Fruit fly (Drosophila melanogaster) whole organism, embryonic: Measurements from ENCODE around the gene Phs.

Experiments
- Ada2b ChIP-seq: fragments of 200-800 bp; sonication (Bioruptor generic); IDR thresholded peaks from 2 replicates; pipeline ENCODE4 v1.3.6; 2022; ENCODE audit warnings: missing biosample characterization, missing genetic modification characterization
- Atf6 ChIP-seq: fragments of 200-800 bp; sonication (Bioruptor generic); IDR thresholded peaks from 2 replicates; pipeline ENCODE4 v1.3.6; 2022; ENCODE audit warnings: missing biosample characterization, missing genetic modification characterization
- BEAF-32 ChIP-seq: fragments of 200-800 bp; sonication (Bioruptor generic); optimal IDR thresholded peaks from 3 replicates; lab custom pipeline; 2017; ENCODE audit warnings: missing biosample characterization, missing genetic modification characterization, mild to moderate bottlenecking, moderate library complexity, missing genetic modification reagents
- BtbVII ChIP-seq: fragments of 200-800 bp; sonication (Bioruptor generic); optimal IDR thresholded peaks from 3 replicates; lab custom pipeline; 2017; ENCODE audit warnings: missing biosample characterization, mild to moderate bottlenecking, missing genetic modification characterization
- CG10959 ChIP-seq: fragments of 200-800 bp; sonication (Bioruptor generic); IDR thresholded peaks from 2 replicates; pipeline ENCODE4 v1.3.6; 2022; ENCODE audit warnings: missing biosample characterization, missing genetic modification characterization
- CG11504 ChIP-seq: fragments of 200-800 bp; sonication (Bioruptor generic); optimal IDR thresholded peaks from 3 replicates; lab custom pipeline; 2019; ENCODE audit warnings: missing biosample characterization, mild to moderate bottlenecking, missing genetic modification characterization, moderate library complexity
- CG11696 ChIP-seq: fragments of 200-800 bp; sonication (Bioruptor generic); IDR thresholded peaks from 2 replicates; pipeline ENCODE4 v1.3.6; 2022; ENCODE audit warnings: missing biosample characterization, missing genetic modification characterization
- CG14050 ChIP-seq: fragments of 200-800 bp; sonication (Bioruptor generic); IDR thresholded peaks from 3 replicates; pipeline ENCODE4 v1.3.6; 2022; ENCODE audit warnings: missing biosample characterization, missing genetic modification characterization
- CG14860 ChIP-seq: fragments of 200-800 bp; sonication (Bioruptor generic); IDR thresholded peaks from 3 replicates; pipeline ENCODE4 v1.3.6; 2022; ENCODE audit warnings: missing biosample characterization, missing genetic modification characterization; ENCODE audit not compliant: partially characterized antibody
- CG15479 ChIP-seq: fragments of 200-800 bp; sonication (Bioruptor generic); optimal IDR thresholded peaks from 3 replicates; lab custom pipeline; 2019; ENCODE audit warnings: missing biosample characterization, mild to moderate bottlenecking, missing genetic modification characterization, moderate library complexity
- CG15601 ChIP-seq: fragments of 200-800 bp; sonication (Bioruptor generic); optimal IDR thresholded peaks from 3 replicates; lab custom pipeline; 2019; ENCODE audit warnings: missing biosample characterization, mild to moderate bottlenecking, missing genetic modification characterization, moderate library complexity
- CG17385 ChIP-seq: fragments of 200-800 bp; sonication (Bioruptor generic); optimal IDR thresholded peaks from 3 replicates; lab custom pipeline; 2018; ENCODE audit warnings: missing biosample characterization, mild to moderate bottlenecking, missing genetic modification characterization
- CG2678 ChIP-seq: fragments of 200-800 bp; sonication (Bioruptor generic); optimal IDR thresholded peaks from 3 replicates; lab custom pipeline; 2019; ENCODE audit warnings: missing biosample characterization, mild to moderate bottlenecking, missing genetic modification characterization, moderate library complexity
- CG30403 ChIP-seq: fragments of 200-800 bp; sonication (Bioruptor generic); optimal IDR thresholded peaks from 3 replicates; lab custom pipeline; 2016; ENCODE audit warnings: missing biosample characterization, missing genetic modification characterization
- CG31224 ChIP-seq: fragments of 200-800 bp; sonication (Bioruptor generic); IDR thresholded peaks from 2 replicates; pipeline ENCODE4 v1.3.6; 2022; ENCODE audit warnings: missing biosample characterization, missing genetic modification characterization
- CG34422 ChIP-seq: fragments of 200-800 bp; sonication (Bioruptor generic); IDR thresholded peaks from 3 replicates; pipeline ENCODE4 v1.3.6; 2022; ENCODE audit warnings: missing biosample characterization, missing genetic modification characterization
- CG4730 ChIP-seq: fragments of 200-800 bp; sonication (Bioruptor generic); IDR thresholded peaks from 2 replicates; pipeline ENCODE4 v1.3.6; 2022; ENCODE audit warnings: missing biosample characterization, missing genetic modification characterization
- CG5245 ChIP-seq: fragments of 200-800 bp; sonication (Bioruptor generic); optimal IDR thresholded peaks from 3 replicates; lab custom pipeline; 2016; ENCODE audit warnings: missing biosample characterization, missing genetic modification characterization
- CG6791 ChIP-seq: fragments of 200-800 bp; sonication (Bioruptor generic); IDR thresholded peaks from 3 replicates; pipeline ENCODE4 v1.3.6; 2022; ENCODE audit warnings: missing biosample characterization, missing genetic modification characterization; ENCODE audit not compliant: partially characterized antibody
- CG7556 ChIP-seq: fragments of 200-800 bp; sonication (Bioruptor generic); optimal IDR thresholded peaks from 2 replicates; lab custom pipeline; 2017; ENCODE audit warnings: missing biosample characterization, mild to moderate bottlenecking, missing genetic modification characterization
- CG9437 ChIP-seq: fragments of 200-800 bp; sonication (Bioruptor generic); optimal IDR thresholded peaks from 2 replicates; lab custom pipeline; 2018; ENCODE audit warnings: missing biosample characterization, mild to moderate bottlenecking, missing genetic modification characterization
- CoRest ChIP-seq: fragments of 200-800 bp; sonication (Bioruptor generic); optimal IDR thresholded peaks from 3 replicates; lab custom pipeline; 2018; ENCODE audit warnings: missing biosample characterization, mild to moderate bottlenecking, missing genetic modification characterization, moderate library complexity
- Ets65A ChIP-seq: fragments of 200-800 bp; sonication (Bioruptor generic); peaks from one replicate; lab custom pipeline; 2016; ENCODE audit warnings: missing biosample characterization, missing genetic modification characterization
- Jarid2 ChIP-seq: fragments of 200-800 bp; sonication (Bioruptor generic); optimal IDR thresholded peaks from 3 replicates; lab custom pipeline; 2017; ENCODE audit warnings: mild to moderate bottlenecking, missing biosample characterization, missing genetic modification reagents, missing genetic modification characterization
- Kr ChIP-seq: fragments of 200-800 bp; sonication (Bioruptor generic); optimal IDR thresholded peaks from 2 replicates; lab custom pipeline; 2017; ENCODE audit warnings: missing biosample characterization, mild to moderate bottlenecking, missing genetic modification characterization
- Lpt ChIP-seq: fragments of >200 bp; optimal IDR thresholded peaks from 2 replicates; lab custom pipeline; 2018; ENCODE audit warnings: missing biosample characterization, missing genetic modification characterization
- MTF-1 ChIP-seq: fragments of 200-800 bp; sonication (Bioruptor generic); optimal IDR thresholded peaks from 2 replicates; lab custom pipeline; 2018; ENCODE audit warnings: missing biosample characterization, mild to moderate bottlenecking, missing genetic modification characterization, borderline replicate concordance
- Med ChIP-seq: fragments of 200-800 bp; sonication (Bioruptor generic); peaks from one replicate; lab custom pipeline; 2016; ENCODE audit warnings: missing biosample characterization, missing genetic modification characterization, mild to moderate bottlenecking, inconsistent platforms, moderate library complexity
- Oaz ChIP-seq: fragments of 200-800 bp; sonication (Bioruptor generic); IDR thresholded peaks from 2 replicates; pipeline ENCODE4 v1.3.6; 2022; ENCODE audit warnings: missing biosample characterization, missing genetic modification characterization
- Opbp ChIP-seq: fragments of 200-800 bp; sonication (Bioruptor generic); IDR thresholded peaks from 3 replicates; pipeline ENCODE4 v1.3.6; 2022; ENCODE audit warnings: missing biosample characterization, missing genetic modification characterization; ENCODE audit not compliant: partially characterized antibody
- Pdp1 ChIP-seq, 2 experiments: fragments of 200-800 bp; sonication (Bioruptor generic); optimal IDR thresholded peaks; 3 replicates each; lab custom pipeline; 2016; ENCODE audit warnings: missing biosample characterization in 2 of 2, missing genetic modification characterization in 2 of 2, mild to moderate bottlenecking in 1 of 2, moderate library complexity in 1 of 2
- Sin3A ChIP-seq: fragments of >200 bp; optimal IDR thresholded peaks from 2 replicates; lab custom pipeline; 2018
- Xrp1 ChIP-seq: fragments of 200-800 bp; sonication (Bioruptor generic); IDR thresholded peaks from 2 replicates; pipeline ENCODE4 v1.3.6; 2022; ENCODE audit warnings: missing biosample characterization, missing genetic modification characterization
- dm ChIP-seq: fragments of 200-800 bp; sonication (Bioruptor generic); optimal IDR thresholded peaks from 3 replicates; lab custom pipeline; 2016; ENCODE audit warnings: missing biosample characterization, missing genetic modification characterization
- dmrt11E ChIP-seq: fragments of 200-800 bp; sonication (Bioruptor generic); optimal IDR thresholded peaks from 3 replicates; lab custom pipeline; 2018; ENCODE audit warnings: missing biosample characterization, mild to moderate bottlenecking, missing genetic modification characterization, moderate library complexity
- ewg ChIP-seq: fragments of 200-800 bp; sonication (Bioruptor generic); optimal IDR thresholded peaks from 3 replicates; lab custom pipeline; 2017; ENCODE audit warnings: mild to moderate bottlenecking, missing biosample characterization, missing genetic modification reagents, missing genetic modification characterization
- jigr1 ChIP-seq: fragments of 200-800 bp; sonication (Bioruptor generic); IDR thresholded peaks from 3 replicates; pipeline ENCODE4 v1.3.6; 2022; ENCODE audit warnings: missing biosample characterization, missing genetic modification characterization
- mld ChIP-seq: fragments of 200-800 bp; sonication (Bioruptor generic); IDR thresholded peaks from 3 replicates; pipeline ENCODE4 v1.3.6; 2022; ENCODE audit warnings: missing biosample characterization, missing genetic modification characterization; ENCODE audit not compliant: partially characterized antibody
- nerfin-2 ChIP-seq: fragments of 200-800 bp; sonication (Bioruptor generic); IDR thresholded peaks from 2 replicates; pipeline ENCODE4 v1.3.6; 2022; ENCODE audit warnings: missing biosample characterization, missing genetic modification characterization; ENCODE audit not compliant: partially characterized antibody
- oc ChIP-seq: fragments of 200-800 bp; sonication (Bioruptor generic); optimal IDR thresholded peaks from 2 replicates; lab custom pipeline; 2018; ENCODE audit warnings: missing biosample characterization, mild to moderate bottlenecking, missing genetic modification characterization, moderate library complexity
- org-1 ChIP-seq: fragments of 200-800 bp; sonication (Bioruptor generic); optimal IDR thresholded peaks from 2 replicates; lab custom pipeline; 2017; ENCODE audit warnings: missing biosample characterization, missing genetic modification characterization
- pnt ChIP-seq: fragments of 200-800 bp; sonication (Bioruptor generic); optimal IDR thresholded peaks from 3 replicates; lab custom pipeline; 2016; ENCODE audit warnings: missing biosample characterization, missing genetic modification characterization
- sd ChIP-seq: fragments of 200-800 bp; sonication (Bioruptor generic); optimal IDR thresholded peaks from 3 replicates; lab custom pipeline; 2018; ENCODE audit warnings: missing biosample characterization, mild to moderate bottlenecking, missing genetic modification characterization, moderate library complexity
- sens ChIP-seq: fragments of 200-800 bp; sonication (Bioruptor generic); peaks from one replicate; lab custom pipeline; 2016; ENCODE audit warnings: missing biosample characterization, missing genetic modification characterization
- tll ChIP-seq, 2 experiments: fragments of 200-800 bp in 1 of 2; fragments of >200 bp in 1 of 2; sonication (Bioruptor generic) in 1 of 2; optimal IDR thresholded peaks; 2 replicates each; lab custom pipeline; 2017 to 2019; ENCODE audit warnings: missing biosample characterization in 2 of 2, missing genetic modification characterization in 2 of 2, mild to moderate bottlenecking in 1 of 2, moderate library complexity in 1 of 2
- wek ChIP-seq: fragments of 200-800 bp; sonication (Bioruptor generic); optimal IDR thresholded peaks from 3 replicates; lab custom pipeline; 2018; ENCODE audit warnings: missing biosample characterization, mild to moderate bottlenecking, missing genetic modification characterization, moderate library complexity
- z ChIP-seq: fragments of 200-800 bp; sonication (Bioruptor generic); IDR thresholded peaks from 3 replicates; pipeline ENCODE4 v1.3.6; 2022; ENCODE audit warnings: missing biosample characterization, missing genetic modification characterization
- zen ChIP-seq: fragments of 200-800 bp; sonication (Bioruptor generic); optimal IDR thresholded peaks from 3 replicates; lab custom pipeline; 2018; ENCODE audit warnings: missing biosample characterization, mild to moderate bottlenecking, missing genetic modification characterization, moderate library complexity

The Phs gene

dm6 chr3L:15636978-15637377 is 17.3 kb downstream of the Phs start (continued):
- peak; percentile 31; the same call in 1 of the 3 replicates for TF ChIP-seq Opbp (GFP tag; lab: Robert Waterston, UW)
- TF ChIP-seq ewg (GFP tag; lab: Kevin White, UChicago): peak; percentile 29
- no peak for TF ChIP-seq CG15601 (tag; lab: Kevin White, UChicago)
- peak; percentile 29 for TF ChIP-seq CoRest (tag; lab: Kevin White, UChicago)
- no peak for TF ChIP-seq CG9437
- no peak for TF ChIP-seq Lpt

dm6 chr3L:15637618-15638017 is 17.9 kb downstream of the Phs start:
- TF ChIP-seq CG34422 (GFP tag; lab: Robert Waterston, UW): no peak
- no peak for TF ChIP-seq CG14860 (GFP tag; lab: Robert Waterston, UW)
- TF ChIP-seq CG31224: no peak
- no peak for TF ChIP-seq CG17385
- TF ChIP-seq z (GFP tag; lab: Robert Waterston, UW): no peak
- no peak for TF ChIP-seq CG2678 (tag; lab: Kevin White, UChicago)
- TF ChIP-seq Xrp1 (GFP tag; lab: Robert Waterston, UW): peak; percentile 39
- no peak for TF ChIP-seq CG4730 (GFP tag; lab: Robert Waterston, UW)
- TF ChIP-seq sd (tag; lab: Kevin White, UChicago): peak; percentile 17
- TF ChIP-seq CG5245 (GFP tag; lab: Kevin White, UChicago): no peak
- no peak for TF ChIP-seq CG14050 (GFP tag; lab: Robert Waterston, UW)
- TF ChIP-seq dm: no peak
- TF ChIP-seq Sin3A: no peak
- peak; percentile 52 for TF ChIP-seq Ets65A (GFP tag; lab: Kevin White, UChicago)
- no peak for TF ChIP-seq nerfin-2
- no peak for TF ChIP-seq MTF-1 (GFP tag; lab: Kevin White, UChicago)
- no peak for TF ChIP-seq zen (tag; lab: Kevin White, UChicago)
- TF ChIP-seq CG10959: no peak
- TF ChIP-seq wek (GFP tag; lab: Kevin White, UChicago): peak; percentile 28

- TF ChIP-seq Jarid2 (GFP tag; lab: Kevin White, UChicago) (no peak), Lpt (no peak), tll (GFP tag; optimal IDR thresholded peaks at IDR 0.05; lab: Kevin White, UChicago) (peak in 1 of 2 experiments; percentile 81), CG15479 (peak; percentile 68), Kr (GFP tag; lab: Kevin White, UChicago) (peak; percentile 24), Pdp1 (GFP tag; optimal IDR thresholded peaks at IDR 0.05; lab: Kevin White, UChicago) (peak in 1 of 2 experiments; percentile 64), jigr1 (GFP tag; lab: Robert Waterston, UW) (no peak), CG11696 (GFP tag; lab: Robert Waterston, UW) (0 out of 2 replicates have a peak, but pooled peaks have one; percentile 8), CG6791 (GFP tag; lab: Robert Waterston, UW) (0 out of 3 replicates have a peak, but pooled peaks have one; percentile 4), Ada2b (GFP tag; lab: Robert Waterston, UW) (no peak), BtbVII (no peak), oc (tag; lab: Kevin White, UChicago) (peak; percentile 39)
Observed at dm6 chr3L:15638524-15638923, 18.8 kb downstream of the Phs start.

dm6 chr3L:15639978-15640377 is 20.3 kb downstream of the Phs start:
- TF ChIP-seq Med (peak; percentile 31), CG11504 (tag; lab: Kevin White, UChicago) (peak; percentile 16), Oaz (no peak), org-1 (GFP tag; lab: Kevin White, UChicago) (peak; percentile 15), BEAF-32 (GFP tag; lab: Kevin White, UChicago) (no peak), Atf6 (GFP tag; lab: Robert Waterston, UW) (no peak), CG30403 (peak; percentile 8), dmrt11E (peak; percentile 31), sens (GFP tag; lab: Kevin White, UChicago) (peak; percentile 36), CG7556 (GFP tag; lab: Kevin White, UChicago) (peak; percentile 2), mld (GFP tag; lab: Robert Waterston, UW) (no peak), pnt (peak; percentile 16)
